Fruit fly (Drosophila melanogaster) whole organism, embryonic: Measurements from ENCODE around the gene CG6048.

ENCODE experiments used
- ATbp ChIP-seq: fragments of 200-800 bp; sonication (Bioruptor generic); optimal IDR thresholded peaks from 2 replicates; lab custom pipeline; 2017; ENCODE audit warnings: missing biosample characterization, mild to moderate bottlenecking, missing genetic modification characterization, missing genetic modification reagents
- Ada2b ChIP-seq: fragments of 200-800 bp; sonication (Bioruptor generic); IDR thresholded peaks from 2 replicates; pipeline ENCODE4 v1.3.6; 2022; ENCODE audit warnings: missing biosample characterization, missing genetic modification characterization
- Bteb2 ChIP-seq: fragments of 200-800 bp; sonication (Bioruptor generic); optimal IDR thresholded peaks from 2 replicates; lab custom pipeline; 2016; ENCODE audit warnings: missing biosample characterization, missing genetic modification characterization
- CG10979 ChIP-seq: fragments of 200-800 bp; sonication (Bioruptor generic); optimal IDR thresholded peaks from 2 replicates; lab custom pipeline; 2018; ENCODE audit warnings: missing biosample characterization, mild to moderate bottlenecking, missing genetic modification characterization, moderate library complexity
- CG11398 ChIP-seq: fragments of 200-800 bp; sonication (Bioruptor generic); optimal IDR thresholded peaks from 2 replicates; lab custom pipeline; 2016; ENCODE audit warnings: missing biosample characterization, missing genetic modification characterization
- CG14667 ChIP-seq: fragments of 200-800 bp; sonication (Bioruptor generic); IDR thresholded peaks from 2 replicates; pipeline ENCODE4 v1.3.6; 2022; ENCODE audit warnings: missing biosample characterization, missing genetic modification characterization
- CG14710 ChIP-seq: fragments of 200-800 bp; sonication (Bioruptor generic); optimal IDR thresholded peaks from 3 replicates; lab custom pipeline; 2019; ENCODE audit warnings: missing biosample characterization, mild to moderate bottlenecking, missing genetic modification characterization, moderate library complexity
- CG1603 ChIP-seq: fragments of 200-800 bp; sonication (Bioruptor generic); optimal IDR thresholded peaks from 2 replicates; lab custom pipeline; 2019; ENCODE audit warnings: missing biosample characterization, mild to moderate bottlenecking, missing genetic modification characterization, moderate library complexity
- CG17829 ChIP-seq: fragments of 200-800 bp; optimal IDR thresholded peaks from 2 replicates; lab custom pipeline; 2019; ENCODE audit warnings: missing biosample characterization, mild to moderate bottlenecking, missing genetic modification characterization, moderate library complexity
- CG18599 ChIP-seq: fragments of 200-800 bp; sonication (Bioruptor generic); optimal IDR thresholded peaks from 3 replicates; lab custom pipeline; 2017; ENCODE audit warnings: missing biosample characterization, missing genetic modification characterization, mild to moderate bottlenecking, moderate library complexity, missing genetic modification reagents
- CG2120 ChIP-seq: fragments of 200-800 bp; sonication (Bioruptor generic); optimal IDR thresholded peaks from 3 replicates; lab custom pipeline; 2016; ENCODE audit warnings: missing biosample characterization, missing genetic modification characterization
- CG30403 ChIP-seq: fragments of 200-800 bp; sonication (Bioruptor generic); optimal IDR thresholded peaks from 3 replicates; lab custom pipeline; 2016; ENCODE audit warnings: missing biosample characterization, missing genetic modification characterization
- CG31224 ChIP-seq: fragments of 200-800 bp; sonication (Bioruptor generic); IDR thresholded peaks from 2 replicates; pipeline ENCODE4 v1.3.6; 2022; ENCODE audit warnings: missing biosample characterization, missing genetic modification characterization
- CG3163 ChIP-seq: fragments of 200-800 bp; sonication (Bioruptor generic); optimal IDR thresholded peaks from 3 replicates; lab custom pipeline; 2016; ENCODE audit warnings: missing biosample characterization, missing genetic modification characterization
- CG32532 ChIP-seq: fragments of 200-800 bp; sonication (Bioruptor generic); IDR thresholded peaks from 2 replicates; pipeline ENCODE4 v1.3.6; 2022; ENCODE audit warnings: missing biosample characterization, missing genetic modification characterization
- CG33213 ChIP-seq: fragments of 200-800 bp; sonication (Bioruptor generic); optimal IDR thresholded peaks from 3 replicates; lab custom pipeline; 2016; ENCODE audit warnings: missing biosample characterization, missing genetic modification characterization
- CG4328 ChIP-seq: fragments of 200-800 bp; sonication (Bioruptor generic); optimal IDR thresholded peaks from 3 replicates; lab custom pipeline; 2017; ENCODE audit warnings: missing biosample characterization, missing genetic modification reagents, missing genetic modification characterization
- CG5953 ChIP-seq: fragments of 200-800 bp; sonication (Bioruptor generic); IDR thresholded peaks from 2 replicates; pipeline ENCODE4 v1.3.6; 2022; ENCODE audit warnings: missing biosample characterization, missing genetic modification characterization
- CG6689 ChIP-seq: fragments of 200-800 bp; sonication (Bioruptor generic); IDR thresholded peaks from 2 replicates; pipeline ENCODE4 v1.3.6; 2022; ENCODE audit warnings: missing biosample characterization, missing genetic modification characterization
- CG7786 ChIP-seq: fragments of 200-800 bp; sonication (Bioruptor generic); optimal IDR thresholded peaks from 2 replicates; lab custom pipeline; 2016; ENCODE audit warnings: missing biosample characterization, missing genetic modification characterization
- CG7963 ChIP-seq: fragments of 200-800 bp; sonication (Bioruptor generic); IDR thresholded peaks from 3 replicates; pipeline ENCODE4 v1.3.6; 2022; ENCODE audit warnings: missing biosample characterization, missing genetic modification characterization; ENCODE audit not compliant: partially characterized antibody
- CG8478 ChIP-seq: fragments of >200 bp; optimal IDR thresholded peaks from 2 replicates; lab custom pipeline; 2018
- CG8944 ChIP-seq: fragments of 200-800 bp; sonication (Bioruptor generic); optimal IDR thresholded peaks from 3 replicates; lab custom pipeline; 2016; ENCODE audit warnings: missing biosample characterization, missing genetic modification characterization
- Camta ChIP-seq: fragments of 200-800 bp; sonication (Bioruptor generic); optimal IDR thresholded peaks from 2 replicates; lab custom pipeline; 2016; ENCODE audit warnings: missing biosample characterization, missing genetic modification characterization
- Dek ChIP-seq: fragments of 200-800 bp; sonication (Bioruptor generic); optimal IDR thresholded peaks from 3 replicates; lab custom pipeline; 2019; ENCODE audit warnings: missing biosample characterization, mild to moderate bottlenecking, missing genetic modification characterization, moderate library complexity
- Dll ChIP-seq: fragments of 200-800 bp; sonication (Bioruptor generic); IDR thresholded peaks from 4 replicates; pipeline ENCODE4 v1.3.6; 2022; ENCODE audit warnings: missing biosample characterization, missing genetic modification characterization; ENCODE audit not compliant: partially characterized antibody
- Drgx ChIP-seq: fragments of 200-800 bp; sonication (Bioruptor generic); IDR thresholded peaks from 2 replicates; pipeline ENCODE4 v1.3.6; 2022; ENCODE audit warnings: missing biosample characterization, missing genetic modification characterization
- H2.0 ChIP-seq: fragments of 200-800 bp; sonication (Bioruptor generic); IDR thresholded peaks from 2 replicates; pipeline ENCODE4 v1.3.6; 2022; ENCODE audit warnings: missing biosample characterization, missing genetic modification characterization
- Hr51 ChIP-seq, 2 experiments: fragments of 200-800 bp; sonication (Bioruptor generic); optimal IDR thresholded peaks; 2 replicates in 1 of 2; 3 replicates in 1 of 2; lab custom pipeline; 2016 to 2018; ENCODE audit warnings: missing biosample characterization in 2 of 2, missing genetic modification characterization in 2 of 2, mild to moderate bottlenecking in 1 of 2, moderate library complexity in 1 of 2
- Hsf ChIP-seq: fragments of 200-800 bp; sonication (Bioruptor generic); optimal IDR thresholded peaks from 3 replicates; lab custom pipeline; 2016; ENCODE audit warnings: missing biosample characterization, missing genetic modification characterization
- Jarid2 ChIP-seq: fragments of 200-800 bp; sonication (Bioruptor generic); optimal IDR thresholded peaks from 3 replicates; lab custom pipeline; 2017; ENCODE audit warnings: mild to moderate bottlenecking, missing biosample characterization, missing genetic modification reagents, missing genetic modification characterization
- Mad ChIP-seq: fragments of 200-800 bp; sonication (Bioruptor generic); optimal IDR thresholded peaks from 2 replicates; lab custom pipeline; 2016; ENCODE audit warnings: missing biosample characterization, missing genetic modification characterization
- Med ChIP-seq: fragments of 200-800 bp; sonication (Bioruptor generic); peaks from one replicate; lab custom pipeline; 2016; ENCODE audit warnings: missing biosample characterization, missing genetic modification characterization, mild to moderate bottlenecking, inconsistent platforms, moderate library complexity
- Oaz ChIP-seq: fragments of 200-800 bp; sonication (Bioruptor generic); IDR thresholded peaks from 2 replicates; pipeline ENCODE4 v1.3.6; 2022; ENCODE audit warnings: missing biosample characterization, missing genetic modification characterization
- Optix ChIP-seq: fragments of 200-800 bp; sonication (Bioruptor generic); IDR thresholded peaks from 3 replicates; pipeline ENCODE4 v1.3.6; 2022; ENCODE audit warnings: missing biosample characterization, missing genetic modification characterization
- Sox102F ChIP-seq: fragments of 200-800 bp; sonication (Bioruptor generic); optimal IDR thresholded peaks from 2 replicates; lab custom pipeline; 2018; ENCODE audit warnings: missing biosample characterization, mild to moderate bottlenecking, missing genetic modification characterization, moderate library complexity
- Sry-δ ChIP-seq: fragments of 200-800 bp; sonication (Bioruptor generic); optimal IDR thresholded peaks from 2 replicates; lab custom pipeline; 2016; ENCODE audit warnings: missing biosample characterization, missing genetic modification characterization
- abd-A ChIP-seq: fragments of 200-800 bp; sonication (Bioruptor generic); optimal IDR thresholded peaks from 3 replicates; lab custom pipeline; 2019; ENCODE audit warnings: missing biosample characterization, mild to moderate bottlenecking, missing genetic modification characterization, moderate library complexity
- bowl ChIP-seq: fragments of 200-800 bp; sonication (Bioruptor generic); IDR thresholded peaks from 2 replicates; pipeline ENCODE4 v1.3.6; 2022; ENCODE audit warnings: missing biosample characterization, missing genetic modification characterization
- dmrt11E ChIP-seq: fragments of 200-800 bp; sonication (Bioruptor generic); optimal IDR thresholded peaks from 3 replicates; lab custom pipeline; 2018; ENCODE audit warnings: missing biosample characterization, mild to moderate bottlenecking, missing genetic modification characterization, moderate library complexity
- ftz-f1 ChIP-seq: fragments of 200-800 bp; sonication (Bioruptor generic); optimal IDR thresholded peaks from 2 replicates; lab custom pipeline; 2016; ENCODE audit warnings: missing biosample characterization, missing genetic modification characterization
- gcm ChIP-seq: fragments of 200-800 bp; sonication (Bioruptor generic); optimal IDR thresholded peaks from 2 replicates; lab custom pipeline; 2019; ENCODE audit warnings: missing biosample characterization, mild to moderate bottlenecking, missing genetic modification characterization, moderate library complexity
- maf-S ChIP-seq: fragments of 200-800 bp; sonication (Bioruptor generic); optimal IDR thresholded peaks from 2 replicates; lab custom pipeline; 2016; ENCODE audit warnings: missing biosample characterization, missing genetic modification characterization
- mam ChIP-seq: fragments of 200-800 bp; sonication (Bioruptor generic); optimal IDR thresholded peaks from 3 replicates; lab custom pipeline; 2016; ENCODE audit warnings: missing biosample characterization, missing genetic modification characterization
- pan ChIP-seq, 4 experiments: fragments of >200 bp in 3 of 4; fragments of 200-800 bp in 1 of 4; sonication (Bioruptor generic) in 1 of 4; optimal IDR thresholded peaks in 3 of 4; IDR thresholded peaks in 1 of 4; 2 replicates each; pipeline versions ENCODE4 v1.3.6 to Lab custom; 2017 to 2022; ENCODE audit warnings: missing biosample characterization in 2 of 4, missing genetic modification characterization in 2 of 4, mixed read lengths in 1 of 4
- peb ChIP-seq: fragments of 200-800 bp; sonication (Bioruptor generic); IDR thresholded peaks from 2 replicates; pipeline ENCODE4 v1.3.6; 2022; ENCODE audit warnings: missing biosample characterization, missing genetic modification characterization
- pfk ChIP-seq: fragments of 200-800 bp; sonication (Bioruptor generic); optimal IDR thresholded peaks from 2 replicates; lab custom pipeline; 2018; ENCODE audit warnings: missing biosample characterization, mild to moderate bottlenecking, missing genetic modification characterization, moderate library complexity
- psq ChIP-seq: fragments of 200-800 bp; sonication (Bioruptor generic); optimal IDR thresholded peaks from 2 replicates; lab custom pipeline; 2017; ENCODE audit warnings: missing biosample characterization, missing genetic modification characterization
- row ChIP-seq: fragments of 200-800 bp; sonication (Bioruptor generic); IDR thresholded peaks from 3 replicates; pipeline ENCODE4 v1.3.6; 2022; ENCODE audit warnings: missing biosample characterization, missing genetic modification characterization
- toy ChIP-seq: fragments of 200-800 bp; sonication (Bioruptor generic); IDR thresholded peaks from 2 replicates; pipeline ENCODE4 v1.3.6; 2022; ENCODE audit warnings: missing biosample characterization, missing genetic modification characterization
- zfh1 ChIP-seq: fragments of 200-800 bp; sonication (Bioruptor generic); IDR thresholded peaks from 3 replicates; pipeline ENCODE4 v1.3.6; 2022; ENCODE audit warnings: missing biosample characterization, missing genetic modification characterization

CG6048 gene

dm6 chrX:5977113-5977512 is 24.7 kb downstream of the CG6048 start:
- TF ChIP-seq Optix (GFP tag; lab: Robert Waterston, UW) (no peak), dmrt11E (tag; lab: Kevin White, UChicago) (no peak), toy (no peak), Dll (GFP tag; lab: Robert Waterston, UW) (no peak), Sry-δ (GFP tag; lab: Kevin White, UChicago) (no peak), Hr51 (GFP tag; optimal IDR thresholded peaks at IDR 0.05; lab: Kevin White, UChicago) (peak in 1 of 2 experiments; percentile 36), maf-S (no peak), Oaz (GFP tag; lab: Robert Waterston, UW) (no peak), mam (peak; percentile 22), H2.0 (GFP tag; lab: Robert Waterston, UW) (0 out of 2 replicates have a peak, but pooled peaks have one; percentile 22), Dek (tag; lab: Kevin White, UChicago) (no peak), Sox102F (GFP tag; lab: Kevin White, UChicago) (peak; percentile 45), ATbp (GFP tag; lab: Kevin White, UChicago) (no peak), bowl (no peak), CG7786 (GFP tag; lab: Kevin White, UChicago) (no peak), abd-A (tag; lab: Kevin White, UChicago) (no peak), peb (GFP tag; lab: Robert Waterston, UW) (no peak), CG14710 (no peak), Jarid2 (GFP tag; lab: Kevin White, UChicago) (no peak), Mad (GFP tag; lab: Kevin White, UChicago) (no peak), row (GFP tag; lab: Robert Waterston, UW) (peak; percentile 35; the same call in 1 of the 3 replicates), Hsf (GFP tag; lab: Kevin White, UChicago) (peak; percentile 19), ftz-f1 (no peak), CG18599 (GFP tag; lab: Kevin White, UChicago) (peak; percentile 0), CG32532 (GFP tag; lab: Robert Waterston, UW) (0 out of 2 replicates have a peak, but pooled peaks have one; percentile 32), CG30403 (GFP tag; lab: Kevin White, UChicago) (peak; percentile 22), CG2120 (peak; percentile 22), CG5953 (GFP tag; lab: Robert Waterston, UW) (no peak), CG11398 (no peak), CG33213 (GFP tag; lab: Kevin White, UChicago) (no peak), Med (GFP tag; lab: Kevin White, UChicago) (peak; percentile 78), CG4328 (GFP tag; lab: Kevin White, UChicago) (no peak), CG10979 (no peak), zfh1 (GFP tag; lab: Robert Waterston, UW) (no peak), CG31224 (GFP tag; lab: Robert Waterston, UW) (no peak), CG6689 (GFP tag; lab: Robert Waterston, UW) (0 out of 2 replicates have a peak, but pooled peaks have one; percentile 6), pfk (GFP tag; lab: Kevin White, UChicago) (no peak), gcm (no peak), CG1603 (tag; lab: Kevin White, UChicago) (peak; percentile 30), pan (optimal IDR thresholded peaks at IDR 0.05; lab: Kevin White, UChicago) (no peak), pan (GFP tag; optimal IDR thresholded peaks at IDR 0.05 in 1 of 2, IDR thresholded peaks at IDR 0.05 in 1 of 2) (peak in 1 of 2 experiments; percentile 26), CG8944 (GFP tag; lab: Kevin White, UChicago) (peak; percentile 2), CG14667 (peak; percentile 17; the same call in 1 of the 2 replicates), CG8478 (lab: Kevin White, UChicago) (no peak), psq (GFP tag; lab: Kevin White, UChicago) (peak; percentile 6), Drgx (GFP tag; lab: Robert Waterston, UW) (0 out of 2 replicates have a peak, but pooled peaks have one; percentile 20), Bteb2 (GFP tag; lab: Kevin White, UChicago) (no peak), CG7963 (GFP tag; lab: Robert Waterston, UW) (no peak), CG17829 (no peak), Camta (GFP tag; lab: Kevin White, UChicago) (no peak), CG3163 (GFP tag; lab: Kevin White, UChicago) (no peak), Ada2b (GFP tag; lab: Robert Waterston, UW) (0 out of 2 replicates have a peak, but pooled peaks have one; percentile 4)
